Fruit fly (Drosophila melanogaster) whole organism, embryonic: ENCODE measurements around the gene CG32036.

ENCODE experiments used
- CG10321 ChIP-seq: fragments of 200-800 bp; sonication (Bioruptor generic); IDR thresholded peaks from 2 replicates; pipeline ENCODE4 v1.3.6; 2022; ENCODE audit warnings: missing biosample characterization, missing genetic modification characterization
- CG10959 ChIP-seq: fragments of 200-800 bp; sonication (Bioruptor generic); IDR thresholded peaks from 2 replicates; pipeline ENCODE4 v1.3.6; 2022; ENCODE audit warnings: missing biosample characterization, missing genetic modification characterization
- CG12391 ChIP-seq: fragments of 200-800 bp; sonication (Bioruptor generic); optimal IDR thresholded peaks from 3 replicates; lab custom pipeline; 2018; ENCODE audit warnings: missing biosample characterization, mild to moderate bottlenecking, missing genetic modification characterization, moderate library complexity
- CG13123 ChIP-seq: fragments of 200-800 bp; sonication (Bioruptor generic); optimal IDR thresholded peaks from 2 replicates; lab custom pipeline; 2016; ENCODE audit warnings: missing biosample characterization, missing genetic modification characterization
- CG13424 ChIP-seq: fragments of 200-800 bp; sonication (Bioruptor generic); optimal IDR thresholded peaks from 2 replicates; lab custom pipeline; 2019; ENCODE audit warnings: missing biosample characterization, mild to moderate bottlenecking, missing genetic modification characterization, moderate library complexity
- CG15696 ChIP-seq: fragments of 200-800 bp; sonication (Bioruptor generic); optimal IDR thresholded peaks from 2 replicates; lab custom pipeline; 2019; ENCODE audit warnings: missing biosample characterization, mild to moderate bottlenecking, missing genetic modification characterization, moderate library complexity
- CG1603 ChIP-seq: fragments of 200-800 bp; sonication (Bioruptor generic); optimal IDR thresholded peaks from 2 replicates; lab custom pipeline; 2019; ENCODE audit warnings: missing biosample characterization, mild to moderate bottlenecking, missing genetic modification characterization, moderate library complexity
- CG16813 ChIP-seq: fragments of 200-800 bp; sonication (Bioruptor generic); IDR thresholded peaks from 3 replicates; pipeline ENCODE4 v1.3.6; 2022; ENCODE audit warnings: missing biosample characterization, missing genetic modification characterization; ENCODE audit not compliant: partially characterized antibody
- CG17359 ChIP-seq: fragments of 200-800 bp; sonication (Bioruptor generic); optimal IDR thresholded peaks from 3 replicates; lab custom pipeline; 2018; ENCODE audit warnings: missing biosample characterization, mild to moderate bottlenecking, missing genetic modification characterization, moderate library complexity
- CG17361 ChIP-seq: fragments of 200-800 bp; sonication (Bioruptor generic); IDR thresholded peaks from 3 replicates; pipeline ENCODE4 v1.3.6; 2022; ENCODE audit warnings: missing biosample characterization, missing genetic modification characterization
- CG30020 ChIP-seq: fragments of 200-800 bp; optimal IDR thresholded peaks from 2 replicates; lab custom pipeline; 2019; ENCODE audit warnings: missing biosample characterization, mild to moderate bottlenecking, missing genetic modification characterization, moderate library complexity
- CG30403 ChIP-seq: fragments of 200-800 bp; sonication (Bioruptor generic); optimal IDR thresholded peaks from 3 replicates; lab custom pipeline; 2016; ENCODE audit warnings: missing biosample characterization, missing genetic modification characterization
- CG3163 ChIP-seq: fragments of 200-800 bp; sonication (Bioruptor generic); optimal IDR thresholded peaks from 3 replicates; lab custom pipeline; 2016; ENCODE audit warnings: missing biosample characterization, missing genetic modification characterization
- CG4854 ChIP-seq: fragments of 200-800 bp; sonication (Bioruptor generic); optimal IDR thresholded peaks from 2 replicates; lab custom pipeline; 2016; ENCODE audit warnings: missing biosample characterization, missing genetic modification characterization, inconsistent platforms
- CG6689 ChIP-seq: fragments of 200-800 bp; sonication (Bioruptor generic); IDR thresholded peaks from 2 replicates; pipeline ENCODE4 v1.3.6; 2022; ENCODE audit warnings: missing biosample characterization, missing genetic modification characterization
- CG7963 ChIP-seq: fragments of 200-800 bp; sonication (Bioruptor generic); IDR thresholded peaks from 3 replicates; pipeline ENCODE4 v1.3.6; 2022; ENCODE audit warnings: missing biosample characterization, missing genetic modification characterization; ENCODE audit not compliant: partially characterized antibody
- CG9215 ChIP-seq: fragments of 200-800 bp; sonication (Bioruptor generic); IDR thresholded peaks from 2 replicates; pipeline ENCODE4 v1.3.6; 2022; ENCODE audit warnings: missing biosample characterization, missing genetic modification characterization
- CG9932 ChIP-seq: fragments of 200-800 bp; sonication (Bioruptor generic); IDR thresholded peaks from 2 replicates; pipeline ENCODE4 v1.3.6; 2022; ENCODE audit warnings: missing biosample characterization, missing genetic modification characterization
- CoRest ChIP-seq: fragments of 200-800 bp; sonication (Bioruptor generic); optimal IDR thresholded peaks from 3 replicates; lab custom pipeline; 2018; ENCODE audit warnings: missing biosample characterization, mild to moderate bottlenecking, missing genetic modification characterization, moderate library complexity
- CrebB ChIP-seq: fragments of 200-800 bp; sonication (Bioruptor generic); optimal IDR thresholded peaks from 3 replicates; lab custom pipeline; 2018; ENCODE audit warnings: missing biosample characterization, mild to moderate bottlenecking, missing genetic modification characterization
- D19A ChIP-seq: fragments of 200-800 bp; optimal IDR thresholded peaks from 3 replicates; lab custom pipeline; 2019; ENCODE audit warnings: missing biosample characterization, mild to moderate bottlenecking, missing genetic modification characterization, moderate library complexity
- Dad ChIP-seq: fragments of 200-800 bp; sonication (Bioruptor generic); optimal IDR thresholded peaks from 3 replicates; lab custom pipeline; 2016; ENCODE audit warnings: missing biosample characterization, missing genetic modification characterization
- Dll ChIP-seq: fragments of 200-800 bp; sonication (Bioruptor generic); IDR thresholded peaks from 4 replicates; pipeline ENCODE4 v1.3.6; 2022; ENCODE audit warnings: missing biosample characterization, missing genetic modification characterization; ENCODE audit not compliant: partially characterized antibody
- Drgx ChIP-seq: fragments of 200-800 bp; sonication (Bioruptor generic); IDR thresholded peaks from 2 replicates; pipeline ENCODE4 v1.3.6; 2022; ENCODE audit warnings: missing biosample characterization, missing genetic modification characterization
- E2f1 ChIP-seq: fragments of 200-800 bp; sonication (Bioruptor generic); IDR thresholded peaks from 2 replicates; pipeline ENCODE4 v1.3.6; 2022; ENCODE audit warnings: missing biosample characterization, missing genetic modification characterization
- Ets65A ChIP-seq: fragments of 200-800 bp; sonication (Bioruptor generic); peaks from one replicate; lab custom pipeline; 2016; ENCODE audit warnings: missing biosample characterization, missing genetic modification characterization
- HLH3B ChIP-seq: fragments of 200-800 bp; sonication (Bioruptor generic); IDR thresholded peaks from 2 replicates; pipeline ENCODE4 v1.3.6; 2022; ENCODE audit warnings: missing biosample characterization, missing genetic modification characterization
- HmgZ ChIP-seq: fragments of 200-800 bp; sonication (Bioruptor generic); optimal IDR thresholded peaks from 2 replicates; lab custom pipeline; 2018; ENCODE audit warnings: missing biosample characterization, mild to moderate bottlenecking, missing genetic modification characterization
- Hmr ChIP-seq: fragments of 200-800 bp; sonication (Bioruptor generic); optimal IDR thresholded peaks from 3 replicates; lab custom pipeline; 2017; ENCODE audit warnings: mild to moderate bottlenecking, missing biosample characterization, missing genetic modification reagents, missing genetic modification characterization
- Hr51 ChIP-seq, 2 experiments: fragments of 200-800 bp; sonication (Bioruptor generic); optimal IDR thresholded peaks; 2 replicates in 1 of 2; 3 replicates in 1 of 2; lab custom pipeline; 2016 to 2018; ENCODE audit warnings: missing biosample characterization in 2 of 2, missing genetic modification characterization in 2 of 2, mild to moderate bottlenecking in 1 of 2, moderate library complexity in 1 of 2
- Nf-YB ChIP-seq: fragments of 200-800 bp; sonication (Bioruptor generic); optimal IDR thresholded peaks from 3 replicates; lab custom pipeline; 2019; ENCODE audit warnings: missing biosample characterization, mild to moderate bottlenecking, missing genetic modification characterization, moderate library complexity
- Optix ChIP-seq: fragments of 200-800 bp; sonication (Bioruptor generic); IDR thresholded peaks from 3 replicates; pipeline ENCODE4 v1.3.6; 2022; ENCODE audit warnings: missing biosample characterization, missing genetic modification characterization
- Spps ChIP-seq: fragments of 200-800 bp; sonication (Bioruptor generic); optimal IDR thresholded peaks from 2 replicates; lab custom pipeline; 2018; ENCODE audit warnings: missing biosample characterization, mild to moderate bottlenecking, missing genetic modification characterization
- Trl ChIP-seq, 3 experiments: fragments of >200 bp in 2 of 3; fragments of 200-800 bp in 1 of 3; sonication (Bioruptor generic) in 1 of 3; optimal IDR thresholded peaks; 2 replicates in 1 of 3; 3 replicates in 2 of 3; lab custom pipeline; 2016 to 2017; ENCODE audit warnings: missing biosample characterization in 1 of 3, missing genetic modification characterization in 1 of 3
- crp ChIP-seq, 2 experiments: fragments of 200-800 bp; sonication (Bioruptor generic); optimal IDR thresholded peaks; 2 replicates in 1 of 2; 3 replicates in 1 of 2; lab custom pipeline; 2017; ENCODE audit warnings: missing biosample characterization in 2 of 2, missing genetic modification characterization in 2 of 2, mild to moderate bottlenecking in 1 of 2, moderate library complexity in 1 of 2
- ems ChIP-seq: fragments of 200-800 bp; sonication (Bioruptor generic); optimal IDR thresholded peaks from 3 replicates; lab custom pipeline; 2016; ENCODE audit warnings: missing biosample characterization, missing genetic modification characterization
- eve ChIP-seq, 2 experiments: fragments of >200 bp; optimal IDR thresholded peaks; 2 replicates each; lab custom pipeline; 2017; ENCODE audit warnings: missing biosample characterization in 2 of 2, missing genetic modification characterization in 2 of 2
- exex ChIP-seq: fragments of 200-800 bp; sonication (Bioruptor generic); optimal IDR thresholded peaks from 4 replicates; lab custom pipeline; 2018; ENCODE audit warnings: missing biosample characterization, mild to moderate bottlenecking, missing genetic modification characterization, moderate library complexity
- gro ChIP-seq: fragments of 200-800 bp; sonication (Bioruptor generic); optimal IDR thresholded peaks from 2 replicates; lab custom pipeline; 2016; ENCODE audit warnings: missing biosample characterization, missing genetic modification characterization
- ham ChIP-seq: fragments of 200-800 bp; sonication (Bioruptor generic); IDR thresholded peaks from 2 replicates; pipeline ENCODE4 v1.3.6; 2022; ENCODE audit warnings: missing biosample characterization, missing genetic modification characterization
- jigr1 ChIP-seq: fragments of 200-800 bp; sonication (Bioruptor generic); IDR thresholded peaks from 3 replicates; pipeline ENCODE4 v1.3.6; 2022; ENCODE audit warnings: missing biosample characterization, missing genetic modification characterization
- lbe ChIP-seq: fragments of 200-800 bp; sonication (Bioruptor generic); optimal IDR thresholded peaks from 2 replicates; lab custom pipeline; 2016; ENCODE audit warnings: missing biosample characterization, mild to moderate bottlenecking, missing genetic modification characterization
- otp ChIP-seq: fragments of 200-800 bp; sonication (Bioruptor generic); IDR thresholded peaks from 3 replicates; pipeline ENCODE4, ENCODE4 v1.3.6; 2022; ENCODE audit warnings: missing biosample characterization, missing genetic modification characterization
- pfk ChIP-seq: fragments of 200-800 bp; sonication (Bioruptor generic); optimal IDR thresholded peaks from 2 replicates; lab custom pipeline; 2018; ENCODE audit warnings: missing biosample characterization, mild to moderate bottlenecking, missing genetic modification characterization, moderate library complexity
- psq ChIP-seq: fragments of 200-800 bp; sonication (Bioruptor generic); optimal IDR thresholded peaks from 2 replicates; lab custom pipeline; 2017; ENCODE audit warnings: missing biosample characterization, missing genetic modification characterization
- sens ChIP-seq: fragments of 200-800 bp; sonication (Bioruptor generic); peaks from one replicate; lab custom pipeline; 2016; ENCODE audit warnings: missing biosample characterization, missing genetic modification characterization
- wor ChIP-seq: fragments of 200-800 bp; sonication (Bioruptor generic); IDR thresholded peaks from 2 replicates; pipeline ENCODE4 v1.3.6; 2022; ENCODE audit warnings: missing biosample characterization, missing genetic modification characterization
- zfh2 ChIP-seq: fragments of 200-800 bp; sonication (Bioruptor generic); optimal IDR thresholded peaks from 2 replicates; lab custom pipeline; 2016; ENCODE audit warnings: missing biosample characterization, missing genetic modification characterization

CG32036 gene

DNA sequence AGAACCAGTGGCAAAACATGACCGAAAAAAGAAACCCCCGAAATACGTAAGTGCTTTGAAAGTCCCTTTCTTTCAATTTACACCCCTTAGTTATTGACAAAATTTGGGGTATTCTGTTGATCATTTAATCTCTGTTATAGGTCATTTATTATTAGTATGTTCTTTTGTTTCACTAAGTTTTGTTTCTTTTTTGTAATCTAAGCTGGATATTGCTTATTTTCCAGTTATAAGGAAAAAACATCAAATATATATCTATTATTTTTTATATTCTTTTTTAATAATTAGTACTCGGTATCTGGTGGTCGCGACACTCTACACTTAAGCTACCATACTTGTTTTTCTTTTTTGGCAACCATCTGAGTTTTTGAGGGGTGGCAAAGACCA lies 19.6 kb upstream of the CG32036 start (continued):
- TF ChIP-seq ems (GFP tag; lab: Kevin White, UChicago) (no peak), CG12391 (tag; lab: Kevin White, UChicago) (peak; percentile 77), lbe (GFP tag; lab: Kevin White, UChicago) (no peak), Nf-YB (GFP tag; lab: Kevin White, UChicago) (peak; percentile 37), CG9932 (GFP tag; lab: Robert Waterston, UW) (0 out of 2 replicates have a peak, but pooled peaks have one; percentile 10), CG13424 (peak; percentile 52), E2f1 (GFP tag; lab: Robert Waterston, UW) (0 out of 2 replicates have a peak, but pooled peaks have one; percentile 22), crp (GFP tag; optimal IDR thresholded peaks at IDR 0.05; lab: Kevin White, UChicago) (peak in 1 of 2 experiments; percentile 6), Spps (tag; lab: Kevin White, UChicago) (peak; percentile 38), Ets65A (no peak), Drgx (GFP tag; lab: Robert Waterston, UW) (peak; percentile 29; the same call in 1 of the 2 replicates), Hr51 (GFP tag; optimal IDR thresholded peaks at IDR 0.05; lab: Kevin White, UChicago) (peak in 1 of 2 experiments; percentile 75), Dll (GFP tag; lab: Robert Waterston, UW) (no peak), otp (GFP tag; lab: Robert Waterston, UW) (no peak), CG6689 (GFP tag; lab: Robert Waterston, UW) (peak; percentile 51), CG7963 (GFP tag; lab: Robert Waterston, UW) (no peak)

dm6 chr3L:9506421-9506820 lies 17.4 kb upstream of the CG32036 start:
- TF ChIP-seq CG13123 (no peak), exex (peak; percentile 64), psq (GFP tag; lab: Kevin White, UChicago) (no peak)

DNA sequence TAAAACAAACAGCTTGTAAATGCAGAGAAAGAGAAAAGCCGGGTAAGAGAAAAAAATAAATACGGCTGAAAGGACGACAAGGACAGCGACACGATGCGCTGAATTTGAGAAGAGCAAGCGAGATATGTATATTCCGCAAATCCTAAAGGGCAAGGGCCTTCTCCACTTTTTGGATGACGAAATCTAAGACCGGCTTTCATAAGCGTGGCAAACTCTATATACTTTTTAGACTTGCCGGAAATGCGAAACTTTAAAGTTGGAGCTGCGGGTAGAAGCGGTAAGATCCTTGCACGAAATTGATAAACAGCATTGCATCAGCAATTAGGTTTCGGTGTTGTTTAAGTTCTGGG lies 16.7 kb upstream of the CG32036 start:
- TF ChIP-seq CG17359 (tag; lab: Kevin White, UChicago) (no peak), CG3163 (GFP tag; lab: Kevin White, UChicago) (peak; percentile 83), wor (GFP tag; lab: Robert Waterston, UW) (no peak), Hmr (GFP tag; lab: Kevin White, UChicago) (no peak), CG30020 (no peak), crp (GFP tag; optimal IDR thresholded peaks at IDR 0.05; lab: Kevin White, UChicago) (no peak), CG15696 (tag; lab: Kevin White, UChicago) (no peak), zfh2 (GFP tag; lab: Kevin White, UChicago) (no peak), CG9215 (GFP tag; lab: Robert Waterston, UW) (no peak), CG10959 (GFP tag; lab: Robert Waterston, UW) (no peak), CG30403 (GFP tag; lab: Kevin White, UChicago) (no peak), CG16813 (GFP tag; lab: Robert Waterston, UW) (no peak), CG17361 (GFP tag; lab: Robert Waterston, UW) (peak; percentile 46; the same call in 2 of the 3 replicates), sens (GFP tag; lab: Kevin White, UChicago) (peak; percentile 26), eve (GFP tag; optimal IDR thresholded peaks at IDR 0.05; lab: Kevin White, UChicago) (no peak), Dad (GFP tag; lab: Kevin White, UChicago) (no peak), Optix (GFP tag; lab: Robert Waterston, UW) (no peak), CoRest (tag; lab: Kevin White, UChicago) (no peak), D19A (tag; lab: Kevin White, UChicago) (no peak), pfk (GFP tag; lab: Kevin White, UChicago) (no peak), gro (GFP tag; lab: Kevin White, UChicago) (no peak), CG4854 (GFP tag; lab: Kevin White, UChicago) (no peak), CG1603 (no peak), Trl (optimal IDR thresholded peaks at IDR 0.05; lab: Kevin White, UChicago) (peak; percentile 9 to 21), Trl (GFP tag; optimal IDR thresholded peaks at IDR 0.05; lab: Kevin White, UChicago) (no peak), HmgZ (tag; lab: Kevin White, UChicago) (no peak), jigr1 (no peak), CG10321 (peak; percentile 69; the same call in 1 of the 2 replicates), HLH3B (GFP tag; lab: Robert Waterston, UW) (no peak), ham (GFP tag; lab: Robert Waterston, UW) (no peak), CrebB (tag; lab: Kevin White, UChicago) (no peak)
